Fruit fly (Drosophila melanogaster) whole organism, embryonic: ENCODE measurements around the gene Tmhs.
A peak's percentile ranks its signal among the peaks of the same experiment; 100 is the strongest.

Source experiments
- Ada2b ChIP-seq: fragments of 200-800 bp; sonication (Bioruptor generic); IDR thresholded peaks from 2 replicates; pipeline ENCODE4 v1.3.6; 2022; ENCODE audit warnings: missing biosample characterization, missing genetic modification characterization
- Antp ChIP-seq: fragments of 200-800 bp; sonication (Bioruptor generic); optimal IDR thresholded peaks from 3 replicates; lab custom pipeline; 2016; ENCODE audit warnings: missing biosample characterization, missing genetic modification characterization
- Bgb ChIP-seq: fragments of 200-800 bp; sonication (Bioruptor generic); IDR thresholded peaks from 2 replicates; pipeline ENCODE4 v1.3.6; 2022; ENCODE audit warnings: missing biosample characterization, missing genetic modification characterization; ENCODE audit not compliant: partially characterized antibody
- CG10979 ChIP-seq: fragments of 200-800 bp; sonication (Bioruptor generic); optimal IDR thresholded peaks from 2 replicates; lab custom pipeline; 2018; ENCODE audit warnings: missing biosample characterization, mild to moderate bottlenecking, missing genetic modification characterization, moderate library complexity
- CG11093 ChIP-seq: fragments of 200-800 bp; sonication (Bioruptor generic); IDR thresholded peaks from 3 replicates; pipeline ENCODE4 v1.3.6; 2022; ENCODE audit warnings: missing biosample characterization, missing genetic modification characterization
- CG12219 ChIP-seq: fragments of 200-800 bp; sonication (Bioruptor generic); optimal IDR thresholded peaks from 3 replicates; lab custom pipeline; 2018; ENCODE audit warnings: missing biosample characterization, mild to moderate bottlenecking, missing genetic modification characterization
- CG12236 ChIP-seq: fragments of 200-800 bp; sonication (Bioruptor generic); optimal IDR thresholded peaks from 2 replicates; lab custom pipeline; 2016; ENCODE audit warnings: missing biosample characterization, missing genetic modification characterization
- CG12744 ChIP-seq: fragments of 200-800 bp; sonication (Bioruptor generic); optimal IDR thresholded peaks from 2 replicates; lab custom pipeline; 2016; ENCODE audit warnings: missing biosample characterization, missing genetic modification characterization
- CG15479 ChIP-seq: fragments of 200-800 bp; sonication (Bioruptor generic); optimal IDR thresholded peaks from 3 replicates; lab custom pipeline; 2019; ENCODE audit warnings: missing biosample characterization, mild to moderate bottlenecking, missing genetic modification characterization, moderate library complexity
- CG1647 ChIP-seq: fragments of 200-800 bp; sonication (Bioruptor generic); optimal IDR thresholded peaks from 3 replicates; lab custom pipeline; 2016; ENCODE audit warnings: missing biosample characterization, missing genetic modification characterization
- CG16863 ChIP-seq: fragments of 200-800 bp; sonication (Bioruptor generic); optimal IDR thresholded peaks from 3 replicates; lab custom pipeline; 2016; ENCODE audit warnings: missing biosample characterization, missing genetic modification characterization
- CG2678 ChIP-seq: fragments of 200-800 bp; sonication (Bioruptor generic); optimal IDR thresholded peaks from 3 replicates; lab custom pipeline; 2019; ENCODE audit warnings: missing biosample characterization, mild to moderate bottlenecking, missing genetic modification characterization, moderate library complexity
- CG31365 ChIP-seq: fragments of 200-800 bp; sonication (Bioruptor generic); optimal IDR thresholded peaks from 2 replicates; lab custom pipeline; 2018; ENCODE audit warnings: missing biosample characterization, mild to moderate bottlenecking, missing genetic modification characterization
- CG3163 ChIP-seq: fragments of 200-800 bp; sonication (Bioruptor generic); optimal IDR thresholded peaks from 3 replicates; lab custom pipeline; 2016; ENCODE audit warnings: missing biosample characterization, missing genetic modification characterization
- CG3281 ChIP-seq: fragments of 200-800 bp; sonication (Bioruptor generic); optimal IDR thresholded peaks from 3 replicates; lab custom pipeline; 2017; ENCODE audit warnings: missing biosample characterization, mild to moderate bottlenecking, missing genetic modification characterization
- CG4360 ChIP-seq: fragments of 200-800 bp; sonication (Bioruptor generic); IDR thresholded peaks from 2 replicates; pipeline ENCODE4 v1.3.6; 2022; ENCODE audit warnings: missing biosample characterization, missing genetic modification characterization
- CG4730 ChIP-seq: fragments of 200-800 bp; sonication (Bioruptor generic); IDR thresholded peaks from 2 replicates; pipeline ENCODE4 v1.3.6; 2022; ENCODE audit warnings: missing biosample characterization, missing genetic modification characterization
- CG6654 ChIP-seq: fragments of 200-800 bp; sonication (Bioruptor generic); optimal IDR thresholded peaks from 2 replicates; lab custom pipeline; 2017; ENCODE audit warnings: missing biosample characterization, mild to moderate bottlenecking, missing genetic modification characterization
- CG7839 ChIP-seq: fragments of 200-800 bp; sonication (Bioruptor generic); optimal IDR thresholded peaks from 3 replicates; lab custom pipeline; 2018; ENCODE audit warnings: missing biosample characterization, mild to moderate bottlenecking, missing genetic modification characterization, moderate library complexity
- CG7963 ChIP-seq: fragments of 200-800 bp; sonication (Bioruptor generic); IDR thresholded peaks from 3 replicates; pipeline ENCODE4 v1.3.6; 2022; ENCODE audit warnings: missing biosample characterization, missing genetic modification characterization; ENCODE audit not compliant: partially characterized antibody
- CG9215 ChIP-seq: fragments of 200-800 bp; sonication (Bioruptor generic); IDR thresholded peaks from 2 replicates; pipeline ENCODE4 v1.3.6; 2022; ENCODE audit warnings: missing biosample characterization, missing genetic modification characterization
- CG9932 ChIP-seq: fragments of 200-800 bp; sonication (Bioruptor generic); IDR thresholded peaks from 2 replicates; pipeline ENCODE4 v1.3.6; 2022; ENCODE audit warnings: missing biosample characterization, missing genetic modification characterization
- CTCF ChIP-seq: fragments of 200-800 bp; sonication (Bioruptor generic); optimal IDR thresholded peaks from 2 replicates; lab custom pipeline; 2017; ENCODE audit warnings: missing biosample characterization, mild to moderate bottlenecking, missing genetic modification characterization, moderate library complexity
- Doc2 ChIP-seq: fragments of 200-800 bp; sonication (Bioruptor generic); IDR thresholded peaks from 2 replicates; pipeline ENCODE4 v1.3.6; 2022; ENCODE audit warnings: missing biosample characterization, missing genetic modification characterization
- Drgx ChIP-seq: fragments of 200-800 bp; sonication (Bioruptor generic); IDR thresholded peaks from 2 replicates; pipeline ENCODE4 v1.3.6; 2022; ENCODE audit warnings: missing biosample characterization, missing genetic modification characterization
- E2f1 ChIP-seq: fragments of 200-800 bp; sonication (Bioruptor generic); IDR thresholded peaks from 2 replicates; pipeline ENCODE4 v1.3.6; 2022; ENCODE audit warnings: missing biosample characterization, missing genetic modification characterization
- E2f2 ChIP-seq: fragments of 200-800 bp; sonication (Bioruptor generic); IDR thresholded peaks from 2 replicates; pipeline ENCODE4 v1.3.6; 2022; ENCODE audit warnings: missing biosample characterization, missing genetic modification characterization
- H15 ChIP-seq: fragments of 200-800 bp; sonication (Bioruptor generic); IDR thresholded peaks from 3 replicates; pipeline ENCODE4 v1.3.6; 2022; ENCODE audit warnings: missing biosample characterization, missing genetic modification characterization
- HLHmδ ChIP-seq: fragments of 200-800 bp; sonication (Bioruptor generic); optimal IDR thresholded peaks from 2 replicates; lab custom pipeline; 2018; ENCODE audit warnings: missing biosample characterization, mild to moderate bottlenecking, missing genetic modification characterization, moderate library complexity
- HmgZ ChIP-seq: fragments of 200-800 bp; sonication (Bioruptor generic); optimal IDR thresholded peaks from 2 replicates; lab custom pipeline; 2018; ENCODE audit warnings: missing biosample characterization, mild to moderate bottlenecking, missing genetic modification characterization
- NC2α ChIP-seq: fragments of 200-800 bp; sonication (Bioruptor generic); optimal IDR thresholded peaks from 2 replicates; lab custom pipeline; 2016; ENCODE audit warnings: missing biosample characterization, missing genetic modification characterization
- NK7.1 ChIP-seq: fragments of 200-800 bp; sonication (Bioruptor generic); optimal IDR thresholded peaks from 3 replicates; lab custom pipeline; 2016; ENCODE audit warnings: missing biosample characterization, missing genetic modification characterization
- Nf-YB ChIP-seq: fragments of 200-800 bp; sonication (Bioruptor generic); optimal IDR thresholded peaks from 3 replicates; lab custom pipeline; 2019; ENCODE audit warnings: missing biosample characterization, mild to moderate bottlenecking, missing genetic modification characterization, moderate library complexity
- Sin3A ChIP-seq: fragments of >200 bp; optimal IDR thresholded peaks from 2 replicates; lab custom pipeline; 2018
- Ssrp ChIP-seq: fragments of 200-800 bp; sonication (Bioruptor generic); optimal IDR thresholded peaks from 2 replicates; lab custom pipeline; 2018; ENCODE audit warnings: missing biosample characterization, mild to moderate bottlenecking, missing genetic modification characterization, moderate library complexity
- TFAM ChIP-seq: fragments of 200-800 bp; sonication (Bioruptor generic); optimal IDR thresholded peaks from 2 replicates; lab custom pipeline; 2017; ENCODE audit warnings: missing biosample characterization, missing genetic modification characterization, inconsistent platforms
- Tbp ChIP-seq: fragments of >200 bp; optimal IDR thresholded peaks from 2 replicates; lab custom pipeline; 2018; ENCODE audit warnings: missing biosample characterization, missing genetic modification characterization
- ase ChIP-seq: fragments of 200-800 bp; sonication (Bioruptor generic); IDR thresholded peaks from 3 replicates; pipeline ENCODE4 v1.3.6; 2022; ENCODE audit warnings: missing biosample characterization, missing genetic modification characterization
- chif ChIP-seq, 2 experiments: fragments of 200-800 bp; sonication (Bioruptor generic); optimal IDR thresholded peaks; 3 replicates each; lab custom pipeline; 2016; ENCODE audit warnings: missing biosample characterization in 2 of 2, missing genetic modification characterization in 2 of 2
- da ChIP-seq: fragments of 200-800 bp; sonication (Bioruptor generic); optimal IDR thresholded peaks from 2 replicates; lab custom pipeline; 2016; ENCODE audit warnings: missing biosample characterization, missing genetic modification characterization
- dpn ChIP-seq, 2 experiments: fragments of 200-800 bp; sonication (Bioruptor generic); optimal IDR thresholded peaks; 3 replicates each; lab custom pipeline; 2016; ENCODE audit warnings: missing biosample characterization in 2 of 2, missing genetic modification characterization in 2 of 2
- eyg ChIP-seq: fragments of 200-800 bp; sonication (Bioruptor generic); optimal IDR thresholded peaks from 3 replicates; lab custom pipeline; 2016; ENCODE audit warnings: missing biosample characterization, missing genetic modification characterization
- gcm2 ChIP-seq: fragments of 200-800 bp; sonication (Bioruptor generic); optimal IDR thresholded peaks from 2 replicates; lab custom pipeline; 2016; ENCODE audit warnings: missing biosample characterization, missing genetic modification characterization
- nau ChIP-seq: fragments of 200-800 bp; sonication (Bioruptor generic); optimal IDR thresholded peaks from 3 replicates; lab custom pipeline; 2017; ENCODE audit warnings: missing biosample characterization, mild to moderate bottlenecking, missing genetic modification characterization, missing genetic modification reagents
- org-1 ChIP-seq: fragments of 200-800 bp; sonication (Bioruptor generic); optimal IDR thresholded peaks from 2 replicates; lab custom pipeline; 2017; ENCODE audit warnings: missing biosample characterization, missing genetic modification characterization
- otp ChIP-seq: fragments of 200-800 bp; sonication (Bioruptor generic); IDR thresholded peaks from 3 replicates; pipeline ENCODE4, ENCODE4 v1.3.6; 2022; ENCODE audit warnings: missing biosample characterization, missing genetic modification characterization
- ranshi ChIP-seq: fragments of 200-800 bp; sonication (Bioruptor generic); IDR thresholded peaks from 2 replicates; pipeline ENCODE4 v1.3.6; 2022; ENCODE audit warnings: missing biosample characterization, missing genetic modification characterization
- repo ChIP-seq: fragments of 200-800 bp; sonication (Bioruptor generic); optimal IDR thresholded peaks from 2 replicates; lab custom pipeline; 2016; ENCODE audit warnings: missing biosample characterization, missing genetic modification characterization
- salm ChIP-seq: fragments of 200-800 bp; sonication (Bioruptor generic); optimal IDR thresholded peaks from 2 replicates; lab custom pipeline; 2018; ENCODE audit warnings: missing biosample characterization, mild to moderate bottlenecking, missing genetic modification characterization
- tap ChIP-seq: fragments of 200-800 bp; optimal IDR thresholded peaks from 3 replicates; lab custom pipeline; 2019; ENCODE audit warnings: missing biosample characterization, mild to moderate bottlenecking, missing genetic modification characterization, moderate library complexity
- tgo ChIP-seq: fragments of 200-800 bp; sonication (Bioruptor generic); IDR thresholded peaks from 3 replicates; pipeline ENCODE4 v1.3.6; 2022; ENCODE audit warnings: missing biosample characterization, missing genetic modification characterization
- wdn ChIP-seq: fragments of 200-800 bp; sonication (Bioruptor generic); IDR thresholded peaks from 2 replicates; pipeline ENCODE4 v1.3.6; 2022; ENCODE audit warnings: missing biosample characterization, missing genetic modification characterization
- z ChIP-seq: fragments of 200-800 bp; sonication (Bioruptor generic); IDR thresholded peaks from 3 replicates; pipeline ENCODE4 v1.3.6; 2022; ENCODE audit warnings: missing biosample characterization, missing genetic modification characterization

Tmhs gene

dm6 chr3L:1876215-1876625, 9.2 kb upstream of the Tmhs start, which contains the start of gene dre4 (continued):
- TF ChIP-seq HLHmδ (no peak), Nf-YB (GFP tag; lab: Kevin White, UChicago) (peak; percentile 14), NK7.1 (GFP tag; lab: Kevin White, UChicago) (peak; percentile 21), tgo (peak; percentile 58; the same call in 2 of the 3 replicates), z (GFP tag; lab: Robert Waterston, UW) (no peak), CG4360 (GFP tag; lab: Robert Waterston, UW) (no peak), eyg (GFP tag; lab: Kevin White, UChicago) (peak; percentile 46), dpn (GFP tag; optimal IDR thresholded peaks at IDR 0.05; lab: Kevin White, UChicago) (peak; percentile 77 to 80), CG12744 (peak; percentile 78), Antp (peak; percentile 28), Drgx (GFP tag; lab: Robert Waterston, UW) (peak; percentile 57), CG7839 (tag; lab: Kevin White, UChicago) (peak; percentile 76), TFAM (GFP tag; lab: Kevin White, UChicago) (no peak), gcm2 (peak; percentile 45), CG7963 (GFP tag; lab: Robert Waterston, UW) (no peak), tap (tag; lab: Kevin White, UChicago) (peak; percentile 35), Bgb (GFP tag; lab: Robert Waterston, UW) (peak; percentile 70), otp (GFP tag; lab: Robert Waterston, UW) (0 out of 3 replicates have a peak, but pooled peaks have one; percentile 47), CG16863 (GFP tag; lab: Kevin White, UChicago) (peak; percentile 69), CG12219 (GFP tag; lab: Kevin White, UChicago) (peak; percentile 45), Doc2 (no peak), ase (GFP tag; lab: Robert Waterston, UW) (no peak; the same call in 2 of the 3 replicates), Ssrp (tag; lab: Kevin White, UChicago) (peak; percentile 54), CG12236 (peak; percentile 27), H15 (GFP tag; lab: Robert Waterston, UW) (no peak; the same call in 2 of the 3 replicates), CG15479 (GFP tag; lab: Kevin White, UChicago) (peak; percentile 73), chif (GFP tag; optimal IDR thresholded peaks at IDR 0.05; lab: Kevin White, UChicago) (peak; percentile 56 to 71), E2f1 (GFP tag; lab: Robert Waterston, UW) (peak; percentile 87), CG9215 (peak; percentile 32; the same call in 1 of the 2 replicates), CG4730 (GFP tag; lab: Robert Waterston, UW) (peak; percentile 49), nau (GFP tag; lab: Kevin White, UChicago) (no peak), HmgZ (tag; lab: Kevin White, UChicago) (peak; percentile 84), CG31365 (tag; lab: Kevin White, UChicago) (peak; percentile 40), CG3163 (GFP tag; lab: Kevin White, UChicago) (peak; percentile 30), Ada2b (GFP tag; lab: Robert Waterston, UW) (peak; percentile 40; the same call in 1 of the 2 replicates), Tbp (GFP tag; lab: Kevin White, UChicago) (no peak), wdn (GFP tag; lab: Robert Waterston, UW) (0 out of 2 replicates have a peak, but pooled peaks have one; percentile 33), CG3281 (peak; percentile 50), CG2678 (tag; lab: Kevin White, UChicago) (peak; percentile 74), repo (GFP tag; lab: Kevin White, UChicago) (peak; percentile 34), Sin3A (lab: Kevin White, UChicago) (peak; percentile 60), CG9932 (peak; percentile 77), org-1 (peak; percentile 42), E2f2 (GFP tag; lab: Robert Waterston, UW) (peak; percentile 88), ranshi (GFP tag; lab: Robert Waterston, UW) (peak; percentile 79), CG11093 (no peak), CG1647 (GFP tag; lab: Kevin White, UChicago) (peak; percentile 55), CG10979 (tag; lab: Kevin White, UChicago) (peak; percentile 78), salm (tag; lab: Kevin White, UChicago) (peak; percentile 45), CTCF (GFP tag; lab: Kevin White, UChicago) (peak; percentile 66), da (GFP tag; lab: Kevin White, UChicago) (peak; percentile 35), NC2α (GFP tag; lab: Kevin White, UChicago) (peak; percentile 33), CG6654 (peak; percentile 38)
